Fruit fly (Drosophila melanogaster) whole organism, prepupa: Measurements from ENCODE around the gene CG43922.

Source experiments
- Blimp-1 ChIP-seq: fragments of 200-800 bp; sonication (Bioruptor generic); optimal IDR thresholded peaks from 3 replicates; lab custom pipeline; 2017; ENCODE audit warnings: missing biosample characterization, missing genetic modification characterization, mild to moderate bottlenecking, moderate library complexity, missing genetic modification reagents
- CG11294 ChIP-seq: fragments of 200-800 bp; sonication (Bioruptor generic); IDR thresholded peaks from 2 replicates; pipeline ENCODE4 v1.3.6; 2022; ENCODE audit warnings: missing biosample characterization, missing genetic modification characterization
- CG3032 ChIP-seq: fragments of 200-800 bp; optimal IDR thresholded peaks from 2 replicates; lab custom pipeline; 2019; ENCODE audit warnings: missing biosample characterization, mild to moderate bottlenecking, missing genetic modification characterization, moderate library complexity
- Lpt ChIP-seq: fragments of 200-800 bp; sonication (Bioruptor generic); optimal IDR thresholded peaks from 3 replicates; lab custom pipeline; 2016; ENCODE audit warnings: missing biosample characterization, missing genetic modification characterization
- dac ChIP-seq: fragments of 200-800 bp; sonication (Bioruptor generic); optimal IDR thresholded peaks from 2 replicates; lab custom pipeline; 2017; ENCODE audit warnings: missing biosample characterization, mild to moderate bottlenecking, missing genetic modification characterization
- fd85E ChIP-seq: fragments of 200-800 bp; sonication (Bioruptor generic); optimal IDR thresholded peaks from 3 replicates; lab custom pipeline; 2016; ENCODE audit warnings: missing biosample characterization, missing genetic modification characterization
- spab ChIP-seq: fragments of 200-800 bp; sonication (Bioruptor generic); optimal IDR thresholded peaks from 2 replicates; lab custom pipeline; 2017; ENCODE audit warnings: missing biosample characterization, mild to moderate bottlenecking, missing genetic modification characterization, missing genetic modification reagents

DNA sequence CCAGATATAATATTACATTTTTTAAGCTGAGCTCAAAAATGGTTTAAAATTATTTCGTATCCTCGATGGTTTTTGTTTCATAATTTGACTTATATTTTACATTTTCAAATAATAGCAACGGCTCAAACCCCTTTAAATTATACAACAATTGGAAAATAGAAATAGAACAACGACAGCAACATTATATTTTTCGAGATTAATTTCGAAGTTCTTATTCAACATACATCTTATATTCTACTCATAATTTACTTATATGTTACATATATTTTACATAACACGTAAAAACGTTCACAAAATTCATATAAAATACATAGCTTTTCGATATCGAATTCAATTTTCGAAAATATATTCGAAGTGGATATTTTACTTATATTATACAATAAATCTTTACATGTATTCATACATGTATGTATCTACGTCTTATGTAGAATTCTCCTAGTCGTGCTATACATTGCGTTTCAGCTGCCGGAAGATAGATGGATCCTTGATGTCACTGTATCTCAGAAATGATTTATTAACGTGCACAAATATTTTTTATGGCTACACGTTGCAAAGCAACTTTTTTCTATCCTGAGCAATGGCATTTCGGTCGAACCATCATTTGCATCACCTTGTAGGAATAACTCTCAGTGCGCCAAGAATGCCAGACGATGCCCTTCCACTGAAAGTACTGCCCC lies 48.3 kb upstream of the CG43922 start:
- TF ChIP-seq fd85E (GFP tag; lab: Kevin White, UChicago) (no peak), CG11294 (GFP tag; lab: Robert Waterston, UW) (no peak), CG3032 (tag; lab: Kevin White, UChicago) (no peak), dac (no peak), Blimp-1 (no peak), Lpt (GFP tag; lab: Kevin White, UChicago) (no peak), spab (GFP tag; lab: Kevin White, UChicago) (no peak)
